Worm (Caenorhabditis elegans): ENCODE results near the gene pes-10.

- TF ChIP-seq snpc-4 (tag; optimal IDR thresholded peaks at IDR 0.05) (no peak), nhr-12 (tag; optimal IDR thresholded peaks at IDR 0.05) (no peak), elt-3 (tag; optimal IDR thresholded peaks at IDR 0.05) (no peak)
Observed at ce11 chrII:12866079-12866478, 18.4 kb upstream of the pes-10 start.

Measured in whole organism, mixed stage, embryonic.